Worm (Caenorhabditis elegans) whole organism, L1 larva: ENCODE measurements around the gene sahd-1.

Experiments used
- ces-1 ChIP-seq: fragments of 150-350 bp; optimal IDR thresholded peaks from 2 replicates; lab custom pipeline; 2014; ENCODE audit warnings: missing biosample characterization, missing genetic modification reagents, missing genetic modification characterization
- dpl-1 ChIP-seq, 3 experiments: fragments of 150-350 bp in 2 of 3; sonication (generic microtip) in 1 of 3; optimal IDR thresholded peaks; 2 replicates each; lab custom pipeline; 2014 to 2017; ENCODE audit warnings: missing biosample characterization in 3 of 3, missing genetic modification characterization in 3 of 3, missing genetic modification reagents in 3 of 3
- fos-1 ChIP-seq: fragments of 150-350 bp; optimal IDR thresholded peaks from 2 replicates; lab custom pipeline; 2014; ENCODE audit warnings: missing biosample characterization, missing genetic modification characterization
- mdl-1 ChIP-seq, 2 experiments: fragments of 150-350 bp; optimal IDR thresholded peaks; 2 replicates each; lab custom pipeline; 2014 to 2017; ENCODE audit warnings: missing biosample characterization in 2 of 2, missing genetic modification characterization in 2 of 2, inconsistent platforms in 1 of 2
- nhr-11 ChIP-seq: fragments of 150-350 bp; optimal IDR thresholded peaks from 2 replicates; lab custom pipeline; 2014; ENCODE audit warnings: missing biosample characterization, missing genetic modification characterization
- nhr-28 ChIP-seq: fragments of 150-350 bp; optimal IDR thresholded peaks from 2 replicates; lab custom pipeline; 2014; ENCODE audit warnings: missing biosample characterization, missing genetic modification characterization
- nhr-77 ChIP-seq: fragments of 150-350 bp; optimal IDR thresholded peaks from 2 replicates; lab custom pipeline; 2014; ENCODE audit warnings: missing biosample characterization, missing genetic modification characterization
- pag-3 ChIP-seq: sonication (generic microtip); optimal IDR thresholded peaks from 2 replicates; lab custom pipeline; 2017; ENCODE audit warnings: missing genetic modification characterization, mild to moderate bottlenecking, missing compliant biosample characterization, antibody characterized with exemption, borderline replicate concordance; ENCODE audit not compliant: insufficient read depth
- skn-1 ChIP-seq: fragments of 150-350 bp; optimal IDR thresholded peaks from 2 replicates; lab custom pipeline; 2014; ENCODE audit warnings: missing biosample characterization, missing genetic modification characterization
- tbx-2 ChIP-seq: sonication (generic microtip); optimal IDR thresholded peaks from 2 replicates; lab custom pipeline; 2016; ENCODE audit warnings: missing genetic modification characterization, missing compliant biosample characterization
- unc-62 ChIP-seq: fragments of 150-350 bp; optimal IDR thresholded peaks from 2 replicates; lab custom pipeline; 2014; ENCODE audit warnings: missing biosample characterization, missing genetic modification reagents, missing genetic modification characterization

DNA sequence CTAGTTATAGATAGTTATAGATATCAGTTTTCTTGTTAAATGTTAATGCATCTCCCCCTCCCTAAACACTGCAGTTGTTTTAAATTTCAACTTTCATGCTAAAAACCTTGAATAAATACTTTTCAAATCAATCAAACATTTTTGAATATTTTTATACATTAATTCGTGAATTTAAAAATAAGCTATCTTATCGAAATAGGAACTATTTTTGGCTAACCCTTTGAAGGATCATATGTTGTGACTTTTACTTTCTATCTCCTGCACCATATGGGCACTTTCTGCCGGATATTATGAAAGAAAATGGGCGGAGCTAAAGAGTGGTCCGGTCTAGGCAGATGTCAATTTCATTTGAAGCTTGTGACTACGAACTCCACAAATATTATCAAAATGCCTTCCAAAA is 7.9 kb upstream of the sahd-1 start, which contains the start of gene ZK177.11:
- TF ChIP-seq mdl-1 (tag; optimal IDR thresholded peaks at IDR 0.05; lab: Kevin White, UChicago) (no peak), skn-1 (tag; lab: Kevin White, UChicago) (no peak), nhr-11 (tag; lab: Kevin White, UChicago) (no peak), pag-3 (tag; lab: Kevin White, UChicago) (no peak), unc-62 (GFP tag; lab: Kevin White, UChicago) (no peak), nhr-77 (tag; lab: Kevin White, UChicago) (no peak), ces-1 (no peak), tbx-2 (tag; lab: Kevin White, UChicago) (no peak), nhr-28 (tag; lab: Kevin White, UChicago) (no peak), fos-1 (tag; lab: Kevin White, UChicago) (no peak), dpl-1 (GFP tag; optimal IDR thresholded peaks at IDR 0.05; lab: Kevin White, UChicago) (no peak)
